Worm (Caenorhabditis elegans) whole organism, L2 larva: ENCODE data around the gene Y41E3.6.

Source experiments
- lin-11 ChIP-seq: fragments of 150-350 bp; sonication (generic microtip); optimal IDR thresholded peaks from 2 replicates; lab custom pipeline; 2014; ENCODE audit warnings: missing biosample characterization, missing genetic modification characterization, inconsistent platforms, mixed read lengths
- lsy-2 ChIP-seq, 2 experiments: fragments of 150-350 bp in 1 of 2; sonication (generic microtip) in 1 of 2; optimal IDR thresholded peaks; 2 replicates each; lab custom pipeline; 2014 to 2017; ENCODE audit warnings: missing biosample characterization in 2 of 2, missing genetic modification characterization in 2 of 2
- nhr-11 ChIP-seq: fragments of 150-350 bp; optimal IDR thresholded peaks from 2 replicates; lab custom pipeline; 2014; ENCODE audit warnings: missing biosample characterization, missing genetic modification characterization
- nhr-237 ChIP-seq: fragments of 150-350 bp; optimal IDR thresholded peaks from 2 replicates; lab custom pipeline; 2014; ENCODE audit warnings: missing biosample characterization, missing genetic modification characterization
- skn-1 ChIP-seq: sonication (generic microtip); optimal IDR thresholded peaks from 2 replicates; lab custom pipeline; 2017; ENCODE audit warnings: missing biosample characterization, missing genetic modification characterization
- snpc-4 ChIP-seq: fragments of 150-350 bp; optimal IDR thresholded peaks from 2 replicates; lab custom pipeline; 2014; ENCODE audit warnings: missing biosample characterization, missing genetic modification characterization

DNA sequence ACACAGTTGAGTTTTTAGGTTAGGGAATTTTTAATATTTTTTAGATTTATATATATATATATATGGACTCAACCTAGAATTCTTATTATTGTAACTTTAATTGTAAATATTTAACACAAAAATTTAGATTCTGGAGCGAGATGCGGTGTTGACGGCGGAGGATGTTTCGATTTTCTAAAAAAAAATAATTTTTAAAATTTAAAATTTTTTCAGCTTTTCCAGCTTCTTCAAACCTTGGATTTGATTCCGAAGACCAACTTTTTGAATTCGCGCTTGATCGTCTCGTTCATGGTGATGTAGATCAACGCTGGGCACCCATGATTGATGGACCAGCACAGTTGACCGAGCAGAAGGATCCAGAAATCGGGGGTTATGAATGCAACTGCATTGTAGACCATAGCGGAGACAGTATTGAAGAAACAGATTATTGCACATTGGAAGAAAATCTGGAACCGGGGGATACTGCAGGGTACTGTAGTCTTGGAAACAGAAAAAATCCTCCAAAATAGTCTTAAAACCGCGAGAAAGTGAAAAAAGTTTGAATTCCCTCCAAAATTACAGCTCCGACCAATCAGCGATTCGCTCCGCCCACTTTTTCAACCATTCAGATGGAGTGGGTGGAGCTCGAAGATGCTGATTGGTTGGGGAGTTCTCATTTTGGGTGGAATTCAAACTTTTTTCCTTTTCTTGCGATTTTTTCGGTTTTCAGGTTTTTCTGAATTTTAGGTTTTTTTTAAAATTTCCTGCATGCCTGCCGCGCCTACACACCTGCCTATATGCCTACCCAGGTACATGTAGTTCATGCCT is 42.9 kb downstream of the Y41E3.6 start:
- no peak for TF ChIP-seq nhr-237
- TF ChIP-seq lin-11 (tag; lab: Kevin White, UChicago), result no peak
- no peak for TF ChIP-seq skn-1
- TF ChIP-seq snpc-4 (tag; lab: Kevin White, UChicago), result no peak
- TF ChIP-seq lsy-2 (tag; optimal IDR thresholded peaks at IDR 0.05; lab: Kevin White, UChicago), result no peak
- TF ChIP-seq nhr-11 (tag; lab: Kevin White, UChicago), result no peak
